Fruit fly (Drosophila melanogaster) whole organism, embryonic: ENCODE data around the gene ghi.

Source experiments
- Aef1 ChIP-seq: fragments of 200-800 bp; sonication (Bioruptor generic); IDR thresholded peaks from 3 replicates; pipeline ENCODE4 v1.3.6; 2022; ENCODE audit warnings: missing biosample characterization, missing genetic modification characterization
- Atf3 ChIP-seq: fragments of 200-800 bp; sonication (Bioruptor generic); optimal IDR thresholded peaks from 3 replicates; lab custom pipeline; 2016; ENCODE audit warnings: missing biosample characterization, missing genetic modification characterization
- CG10462 ChIP-seq: fragments of 200-800 bp; sonication (Bioruptor generic); optimal IDR thresholded peaks from 2 replicates; lab custom pipeline; 2016; ENCODE audit warnings: missing biosample characterization, missing genetic modification characterization
- CG12104 ChIP-seq: fragments of 200-800 bp; sonication (Bioruptor generic); optimal IDR thresholded peaks from 3 replicates; lab custom pipeline; 2016; ENCODE audit warnings: missing biosample characterization, missing genetic modification characterization
- CG14667 ChIP-seq: fragments of 200-800 bp; sonication (Bioruptor generic); IDR thresholded peaks from 2 replicates; pipeline ENCODE4 v1.3.6; 2022; ENCODE audit warnings: missing biosample characterization, missing genetic modification characterization
- CG1602 ChIP-seq: fragments of 200-800 bp; sonication (Bioruptor generic); optimal IDR thresholded peaks from 3 replicates; lab custom pipeline; 2016; ENCODE audit warnings: missing biosample characterization, missing genetic modification characterization
- CG1647 ChIP-seq: fragments of 200-800 bp; sonication (Bioruptor generic); optimal IDR thresholded peaks from 3 replicates; lab custom pipeline; 2016; ENCODE audit warnings: missing biosample characterization, missing genetic modification characterization
- CG17385 ChIP-seq: fragments of 200-800 bp; sonication (Bioruptor generic); optimal IDR thresholded peaks from 3 replicates; lab custom pipeline; 2018; ENCODE audit warnings: missing biosample characterization, mild to moderate bottlenecking, missing genetic modification characterization
- CG32772 ChIP-seq: fragments of 200-800 bp; sonication (Bioruptor generic); IDR thresholded peaks from 2 replicates; pipeline ENCODE4 v1.3.6; 2022; ENCODE audit warnings: missing biosample characterization, missing genetic modification characterization
- CG34422 ChIP-seq: fragments of 200-800 bp; sonication (Bioruptor generic); IDR thresholded peaks from 3 replicates; pipeline ENCODE4 v1.3.6; 2022; ENCODE audit warnings: missing biosample characterization, missing genetic modification characterization
- CG4360 ChIP-seq: fragments of 200-800 bp; sonication (Bioruptor generic); IDR thresholded peaks from 2 replicates; pipeline ENCODE4 v1.3.6; 2022; ENCODE audit warnings: missing biosample characterization, missing genetic modification characterization
- CG43689 ChIP-seq: fragments of 200-800 bp; sonication (Bioruptor generic); IDR thresholded peaks from 2 replicates; pipeline ENCODE4 v1.3.6; 2022; ENCODE audit warnings: missing biosample characterization, missing genetic modification characterization
- CG4617 ChIP-seq: fragments of 200-800 bp; sonication (Bioruptor generic); optimal IDR thresholded peaks from 3 replicates; lab custom pipeline; 2016; ENCODE audit warnings: missing biosample characterization, missing genetic modification characterization, borderline replicate concordance
- CG8359 ChIP-seq: fragments of 200-800 bp; sonication (Bioruptor generic); optimal IDR thresholded peaks from 2 replicates; lab custom pipeline; 2017; ENCODE audit warnings: missing biosample characterization, mild to moderate bottlenecking, missing genetic modification characterization, borderline replicate concordance
- CG9215 ChIP-seq: fragments of 200-800 bp; sonication (Bioruptor generic); IDR thresholded peaks from 2 replicates; pipeline ENCODE4 v1.3.6; 2022; ENCODE audit warnings: missing biosample characterization, missing genetic modification characterization
- CG9437 ChIP-seq: fragments of 200-800 bp; sonication (Bioruptor generic); optimal IDR thresholded peaks from 2 replicates; lab custom pipeline; 2018; ENCODE audit warnings: missing biosample characterization, mild to moderate bottlenecking, missing genetic modification characterization
- CoRest ChIP-seq: fragments of 200-800 bp; sonication (Bioruptor generic); optimal IDR thresholded peaks from 3 replicates; lab custom pipeline; 2018; ENCODE audit warnings: missing biosample characterization, mild to moderate bottlenecking, missing genetic modification characterization, moderate library complexity
- D19A ChIP-seq: fragments of 200-800 bp; optimal IDR thresholded peaks from 3 replicates; lab custom pipeline; 2019; ENCODE audit warnings: missing biosample characterization, mild to moderate bottlenecking, missing genetic modification characterization, moderate library complexity
- Deaf1 ChIP-seq: fragments of 200-800 bp; optimal IDR thresholded peaks from 3 replicates; lab custom pipeline; 2019; ENCODE audit warnings: missing biosample characterization, mild to moderate bottlenecking, missing genetic modification characterization, moderate library complexity
- Dip3 ChIP-seq: fragments of 200-800 bp; sonication (Bioruptor generic); optimal IDR thresholded peaks from 3 replicates; lab custom pipeline; 2016; ENCODE audit warnings: missing biosample characterization, missing genetic modification characterization
- E2f2 ChIP-seq: fragments of 200-800 bp; sonication (Bioruptor generic); IDR thresholded peaks from 2 replicates; pipeline ENCODE4 v1.3.6; 2022; ENCODE audit warnings: missing biosample characterization, missing genetic modification characterization
- Elba2 ChIP-seq: fragments of 200-800 bp; sonication (Bioruptor generic); optimal IDR thresholded peaks from 3 replicates; lab custom pipeline; 2016; ENCODE audit warnings: missing biosample characterization, missing genetic modification characterization
- Hmr ChIP-seq: fragments of 200-800 bp; sonication (Bioruptor generic); optimal IDR thresholded peaks from 3 replicates; lab custom pipeline; 2017; ENCODE audit warnings: mild to moderate bottlenecking, missing biosample characterization, missing genetic modification reagents, missing genetic modification characterization
- Hr39 ChIP-seq: fragments of >200 bp; optimal IDR thresholded peaks from 2 replicates; lab custom pipeline; 2017
- Med ChIP-seq: fragments of 200-800 bp; sonication (Bioruptor generic); peaks from one replicate; lab custom pipeline; 2016; ENCODE audit warnings: missing biosample characterization, missing genetic modification characterization, mild to moderate bottlenecking, inconsistent platforms, moderate library complexity
- NC2α ChIP-seq: fragments of 200-800 bp; sonication (Bioruptor generic); optimal IDR thresholded peaks from 2 replicates; lab custom pipeline; 2016; ENCODE audit warnings: missing biosample characterization, missing genetic modification characterization
- Neu2 ChIP-seq: fragments of 200-800 bp; sonication (Bioruptor generic); optimal IDR thresholded peaks from 3 replicates; lab custom pipeline; 2016; ENCODE audit warnings: missing biosample characterization, missing genetic modification characterization, borderline replicate concordance
- Oli ChIP-seq: fragments of 200-800 bp; sonication (Bioruptor generic); optimal IDR thresholded peaks from 2 replicates; lab custom pipeline; 2018; ENCODE audit warnings: missing biosample characterization, mild to moderate bottlenecking, missing genetic modification characterization, moderate library complexity
- amos ChIP-seq: fragments of 200-800 bp; sonication (Bioruptor generic); IDR thresholded peaks from 2 replicates; pipeline ENCODE4 v1.3.6; 2022; ENCODE audit warnings: missing biosample characterization, missing genetic modification characterization; ENCODE audit not compliant: partially characterized antibody
- br ChIP-seq: fragments of >200 bp; optimal IDR thresholded peaks from 2 replicates; lab custom pipeline; 2017
- bsh ChIP-seq, 2 experiments: fragments of 200-800 bp; sonication (Bioruptor generic); optimal IDR thresholded peaks; 2 replicates each; lab custom pipeline; 2017 to 2018; ENCODE audit warnings: mild to moderate bottlenecking in 2 of 2, missing biosample characterization in 2 of 2, missing genetic modification characterization in 2 of 2, moderate library complexity in 1 of 2
- caup ChIP-seq: fragments of 200-800 bp; sonication (Bioruptor generic); optimal IDR thresholded peaks from 3 replicates; lab custom pipeline; 2017; ENCODE audit warnings: missing biosample characterization, mild to moderate bottlenecking, missing genetic modification characterization, moderate library complexity; ENCODE audit not compliant: severe bottlenecking
- ci ChIP-seq: fragments of 200-800 bp; sonication (Bioruptor generic); IDR thresholded peaks from 3 replicates; pipeline ENCODE4 v1.3.6; 2022; ENCODE audit warnings: missing biosample characterization, missing genetic modification characterization
- corto ChIP-seq: fragments of 200-800 bp; sonication (Bioruptor generic); optimal IDR thresholded peaks from 2 replicates; lab custom pipeline; 2016; ENCODE audit warnings: missing biosample characterization, mild to moderate bottlenecking, missing genetic modification characterization, moderate library complexity
- disco-r ChIP-seq: fragments of 200-800 bp; sonication (Bioruptor generic); optimal IDR thresholded peaks from 2 replicates; lab custom pipeline; 2016; ENCODE audit warnings: missing biosample characterization, missing genetic modification characterization
- fd64A ChIP-seq: fragments of 200-800 bp; sonication (Bioruptor generic); optimal IDR thresholded peaks from 3 replicates; lab custom pipeline; 2018; ENCODE audit warnings: missing biosample characterization, mild to moderate bottlenecking, missing genetic modification characterization
- gcm ChIP-seq: fragments of 200-800 bp; sonication (Bioruptor generic); optimal IDR thresholded peaks from 2 replicates; lab custom pipeline; 2019; ENCODE audit warnings: missing biosample characterization, mild to moderate bottlenecking, missing genetic modification characterization, moderate library complexity
- hkb ChIP-seq, 2 experiments: fragments of 200-800 bp in 1 of 2; fragments of >200 bp in 1 of 2; sonication (Bioruptor generic) in 1 of 2; IDR thresholded peaks in 1 of 2; optimal IDR thresholded peaks in 1 of 2; 2 replicates each; pipeline versions ENCODE4 v1.3.6 to Lab custom; 2017 to 2022; ENCODE audit warnings: missing biosample characterization in 1 of 2, missing genetic modification characterization in 1 of 2
- kay ChIP-seq: fragments of 200-800 bp; sonication (Bioruptor generic); optimal IDR thresholded peaks from 2 replicates; lab custom pipeline; 2016; ENCODE audit warnings: missing biosample characterization, missing genetic modification characterization
- nerfin-2 ChIP-seq: fragments of 200-800 bp; sonication (Bioruptor generic); IDR thresholded peaks from 2 replicates; pipeline ENCODE4 v1.3.6; 2022; ENCODE audit warnings: missing biosample characterization, missing genetic modification characterization; ENCODE audit not compliant: partially characterized antibody
- nom ChIP-seq: fragments of 200-800 bp; sonication (Bioruptor generic); optimal IDR thresholded peaks from 2 replicates; lab custom pipeline; 2017; ENCODE audit warnings: missing biosample characterization, missing genetic modification characterization, mild to moderate bottlenecking, moderate library complexity, missing genetic modification reagents
- odd ChIP-seq: fragments of 200-800 bp; sonication (Bioruptor generic); optimal IDR thresholded peaks from 2 replicates; lab custom pipeline; 2017; ENCODE audit warnings: missing biosample characterization, mild to moderate bottlenecking, missing genetic modification characterization
- pnt ChIP-seq: fragments of 200-800 bp; sonication (Bioruptor generic); optimal IDR thresholded peaks from 3 replicates; lab custom pipeline; 2016; ENCODE audit warnings: missing biosample characterization, missing genetic modification characterization
- psq ChIP-seq: fragments of 200-800 bp; sonication (Bioruptor generic); optimal IDR thresholded peaks from 2 replicates; lab custom pipeline; 2017; ENCODE audit warnings: missing biosample characterization, missing genetic modification characterization
- sens ChIP-seq: fragments of 200-800 bp; sonication (Bioruptor generic); peaks from one replicate; lab custom pipeline; 2016; ENCODE audit warnings: missing biosample characterization, missing genetic modification characterization
- sisA ChIP-seq: fragments of 200-800 bp; sonication (Bioruptor generic); IDR thresholded peaks from 2 replicates; pipeline ENCODE4 v1.3.6; 2022; ENCODE audit warnings: missing biosample characterization, missing genetic modification characterization
- tin ChIP-seq: fragments of 200-800 bp; sonication (Bioruptor generic); optimal IDR thresholded peaks from 3 replicates; lab custom pipeline; 2016; ENCODE audit warnings: missing biosample characterization, missing genetic modification characterization
- trem ChIP-seq: fragments of 200-800 bp; optimal IDR thresholded peaks from 3 replicates; lab custom pipeline; 2019; ENCODE audit warnings: missing biosample characterization, mild to moderate bottlenecking, missing genetic modification characterization, moderate library complexity
- usp ChIP-seq: fragments of >200 bp; optimal IDR thresholded peaks from 2 replicates; lab custom pipeline; 2017; ENCODE audit warnings: missing biosample characterization, missing genetic modification characterization

ghi gene

DNA sequence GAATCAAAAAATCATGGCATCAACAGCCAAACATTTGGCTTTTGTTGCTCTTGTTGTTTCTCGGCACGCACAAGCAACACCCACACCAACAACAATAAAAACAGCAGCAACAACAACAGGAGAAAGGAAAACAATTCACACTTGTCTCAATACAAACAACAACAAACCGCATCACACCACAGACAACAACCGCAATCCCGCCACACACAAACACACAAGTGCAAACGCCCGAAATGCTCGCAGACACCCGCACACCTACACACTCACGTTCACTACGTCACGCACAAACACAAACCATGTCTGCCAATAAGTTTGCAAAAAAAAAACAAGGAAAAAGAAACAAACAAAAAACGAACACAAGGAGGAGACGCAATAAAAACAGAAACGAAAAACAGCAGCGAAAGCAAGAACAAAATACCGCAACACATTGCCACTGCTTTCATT is 16.1 kb downstream of the ghi start (continued):
- peak; percentile 87 for TF ChIP-seq nom
- TF ChIP-seq CG4360 (GFP tag; lab: Robert Waterston, UW), result peak; percentile 88
- peak; percentile 7 for TF ChIP-seq fd64A (GFP tag; lab: Kevin White, UChicago)
- peak in 1 of 2 experiments; percentile 59 for TF ChIP-seq bsh (GFP tag; optimal IDR thresholded peaks at IDR 0.05; lab: Kevin White, UChicago)

dm6 chr3L:9468261-9468890 is 16.7 kb downstream of the ghi start:
- TF ChIP-seq CG32772 (no peak), sisA (no peak), tin (GFP tag; lab: Kevin White, UChicago) (no peak), Hr39 (lab: Kevin White, UChicago) (no peak), CG4617 (GFP tag; lab: Kevin White, UChicago) (no peak), CG1602 (GFP tag; lab: Kevin White, UChicago) (no peak), odd (GFP tag; lab: Kevin White, UChicago) (no peak), CG12104 (peak; percentile 41), usp (GFP tag; lab: Kevin White, UChicago) (no peak), CG14667 (GFP tag; lab: Robert Waterston, UW) (no peak), Atf3 (GFP tag; lab: Kevin White, UChicago) (no peak), Med (GFP tag; lab: Kevin White, UChicago) (peak; percentile 76), amos (GFP tag; lab: Robert Waterston, UW) (no peak), CG43689 (GFP tag; lab: Robert Waterston, UW) (no peak), CG9215 (GFP tag; lab: Robert Waterston, UW) (no peak), CG17385 (GFP tag; lab: Kevin White, UChicago) (no peak), hkb (optimal IDR thresholded peaks at IDR 0.05; lab: Kevin White, UChicago) (no peak), hkb (GFP tag; IDR thresholded peaks at IDR 0.05; lab: Robert Waterston, UW) (no peak; the same call in 1 of the 2 replicates), psq (no peak), Oli (tag; lab: Kevin White, UChicago) (peak; percentile 31), CG10462 (GFP tag; lab: Kevin White, UChicago) (no peak), Hmr (GFP tag; lab: Kevin White, UChicago) (peak; percentile 32), corto (GFP tag; lab: Kevin White, UChicago) (no peak), CG9437 (GFP tag; lab: Kevin White, UChicago) (peak; percentile 11), pnt (GFP tag; lab: Kevin White, UChicago) (no peak), CG8359 (GFP tag; lab: Kevin White, UChicago) (no peak), kay (GFP tag; lab: Kevin White, UChicago) (no peak), ci (no peak), trem (tag; lab: Kevin White, UChicago) (no peak), NC2α (no peak), br (lab: Kevin White, UChicago) (no peak), Neu2 (GFP tag; lab: Kevin White, UChicago) (no peak), CG34422 (GFP tag; lab: Robert Waterston, UW) (no peak), caup (GFP tag; lab: Kevin White, UChicago) (peak; percentile 30), CG1647 (no peak), gcm (no peak), nerfin-2 (GFP tag; lab: Robert Waterston, UW) (no peak), Dip3 (no peak), disco-r (GFP tag; lab: Kevin White, UChicago) (no peak), CoRest (tag; lab: Kevin White, UChicago) (peak; percentile 61), D19A (peak; percentile 74), sens (GFP tag; lab: Kevin White, UChicago) (peak; percentile 82), Aef1 (no peak), Elba2 (GFP tag; lab: Kevin White, UChicago) (no peak), Deaf1 (no peak), E2f2 (GFP tag; lab: Robert Waterston, UW) (no peak)
